Fruit fly (Drosophila melanogaster) whole organism, embryonic: Measurements from ENCODE around the gene Gyc89Da.

Source experiments
- Adf1 ChIP-seq: fragments of 200-800 bp; sonication (Bioruptor generic); IDR thresholded peaks from 2 replicates; pipeline ENCODE4 v1.3.6; 2022; ENCODE audit warnings: missing biosample characterization, missing genetic modification characterization
- B-H1 ChIP-seq: fragments of 200-800 bp; sonication (Bioruptor generic); IDR thresholded peaks from 3 replicates; pipeline ENCODE4 v1.3.6; 2022; ENCODE audit warnings: missing biosample characterization, missing genetic modification characterization
- CG10147 ChIP-seq: fragments of 200-800 bp; sonication (Bioruptor generic); optimal IDR thresholded peaks from 2 replicates; lab custom pipeline; 2019; ENCODE audit warnings: missing biosample characterization, mild to moderate bottlenecking, missing genetic modification characterization, moderate library complexity
- CG10462 ChIP-seq: fragments of 200-800 bp; sonication (Bioruptor generic); optimal IDR thresholded peaks from 2 replicates; lab custom pipeline; 2016; ENCODE audit warnings: missing biosample characterization, missing genetic modification characterization
- CG11560 ChIP-seq: fragments of 200-800 bp; sonication (Bioruptor generic); IDR thresholded peaks from 3 replicates; pipeline ENCODE4 v1.3.6; 2022; ENCODE audit warnings: missing biosample characterization, missing genetic modification characterization
- CG11695 ChIP-seq: fragments of 200-800 bp; sonication (Bioruptor generic); IDR thresholded peaks from 3 replicates; pipeline ENCODE4 v1.3.6; 2022; ENCODE audit warnings: missing biosample characterization, missing genetic modification characterization
- CG12236 ChIP-seq: fragments of 200-800 bp; sonication (Bioruptor generic); optimal IDR thresholded peaks from 2 replicates; lab custom pipeline; 2016; ENCODE audit warnings: missing biosample characterization, missing genetic modification characterization
- CG13296 ChIP-seq: fragments of 200-800 bp; sonication (Bioruptor generic); optimal IDR thresholded peaks from 3 replicates; lab custom pipeline; 2018; ENCODE audit warnings: missing biosample characterization, mild to moderate bottlenecking, missing genetic modification characterization
- CG1529 ChIP-seq: fragments of 200-800 bp; sonication (Bioruptor generic); optimal IDR thresholded peaks from 3 replicates; lab custom pipeline; 2018; ENCODE audit warnings: missing biosample characterization, missing genetic modification characterization
- CG1603 ChIP-seq: fragments of 200-800 bp; sonication (Bioruptor generic); optimal IDR thresholded peaks from 2 replicates; lab custom pipeline; 2019; ENCODE audit warnings: missing biosample characterization, mild to moderate bottlenecking, missing genetic modification characterization, moderate library complexity
- CG1647 ChIP-seq: fragments of 200-800 bp; sonication (Bioruptor generic); optimal IDR thresholded peaks from 3 replicates; lab custom pipeline; 2016; ENCODE audit warnings: missing biosample characterization, missing genetic modification characterization
- CG16813 ChIP-seq: fragments of 200-800 bp; sonication (Bioruptor generic); IDR thresholded peaks from 3 replicates; pipeline ENCODE4 v1.3.6; 2022; ENCODE audit warnings: missing biosample characterization, missing genetic modification characterization; ENCODE audit not compliant: partially characterized antibody
- CG17829 ChIP-seq: fragments of 200-800 bp; optimal IDR thresholded peaks from 2 replicates; lab custom pipeline; 2019; ENCODE audit warnings: missing biosample characterization, mild to moderate bottlenecking, missing genetic modification characterization, moderate library complexity
- CG30403 ChIP-seq: fragments of 200-800 bp; sonication (Bioruptor generic); optimal IDR thresholded peaks from 3 replicates; lab custom pipeline; 2016; ENCODE audit warnings: missing biosample characterization, missing genetic modification characterization
- CG3065 ChIP-seq: fragments of 200-800 bp; sonication (Bioruptor generic); optimal IDR thresholded peaks from 2 replicates; lab custom pipeline; 2016; ENCODE audit warnings: missing biosample characterization, missing genetic modification characterization
- CG31365 ChIP-seq: fragments of 200-800 bp; sonication (Bioruptor generic); optimal IDR thresholded peaks from 2 replicates; lab custom pipeline; 2018; ENCODE audit warnings: missing biosample characterization, mild to moderate bottlenecking, missing genetic modification characterization
- CG34422 ChIP-seq: fragments of 200-800 bp; sonication (Bioruptor generic); IDR thresholded peaks from 3 replicates; pipeline ENCODE4 v1.3.6; 2022; ENCODE audit warnings: missing biosample characterization, missing genetic modification characterization
- CG3838 ChIP-seq: fragments of 200-800 bp; sonication (Bioruptor generic); optimal IDR thresholded peaks from 3 replicates; lab custom pipeline; 2016; ENCODE audit warnings: missing biosample characterization, missing genetic modification characterization
- CG5180 ChIP-seq: fragments of 200-800 bp; sonication (Bioruptor generic); optimal IDR thresholded peaks from 3 replicates; lab custom pipeline; 2017; ENCODE audit warnings: missing biosample characterization, missing genetic modification characterization, mild to moderate bottlenecking, moderate library complexity, missing genetic modification reagents
- CG6791 ChIP-seq: fragments of 200-800 bp; sonication (Bioruptor generic); IDR thresholded peaks from 3 replicates; pipeline ENCODE4 v1.3.6; 2022; ENCODE audit warnings: missing biosample characterization, missing genetic modification characterization; ENCODE audit not compliant: partially characterized antibody
- CG7839 ChIP-seq: fragments of 200-800 bp; sonication (Bioruptor generic); optimal IDR thresholded peaks from 3 replicates; lab custom pipeline; 2018; ENCODE audit warnings: missing biosample characterization, mild to moderate bottlenecking, missing genetic modification characterization, moderate library complexity
- Dbx ChIP-seq: fragments of 200-800 bp; sonication (Bioruptor generic); IDR thresholded peaks from 3 replicates; pipeline ENCODE4 v1.3.6; 2022; ENCODE audit warnings: missing biosample characterization, missing genetic modification characterization
- Gsc ChIP-seq: fragments of 200-800 bp; sonication (Bioruptor generic); IDR thresholded peaks from 2 replicates; pipeline ENCODE4 v1.3.6; 2022; ENCODE audit warnings: missing biosample characterization, missing genetic modification characterization
- HHEX ChIP-seq: fragments of 200-800 bp; sonication (Bioruptor generic); optimal IDR thresholded peaks from 3 replicates; lab custom pipeline; 2017; ENCODE audit warnings: missing biosample characterization, mild to moderate bottlenecking, missing genetic modification characterization, missing genetic modification reagents
- HmgD ChIP-seq: fragments of 200-800 bp; sonication (Bioruptor generic); optimal IDR thresholded peaks from 3 replicates; lab custom pipeline; 2016; ENCODE audit warnings: missing biosample characterization, missing genetic modification characterization
- Max ChIP-seq: fragments of 200-800 bp; sonication (Bioruptor generic); optimal IDR thresholded peaks from 2 replicates; lab custom pipeline; 2016; ENCODE audit warnings: missing biosample characterization, mild to moderate bottlenecking, missing genetic modification characterization
- NC2β ChIP-seq: fragments of 200-800 bp; sonication (Bioruptor generic); optimal IDR thresholded peaks from 2 replicates; lab custom pipeline; 2016; ENCODE audit warnings: missing biosample characterization, missing genetic modification characterization
- Oaz ChIP-seq: fragments of 200-800 bp; sonication (Bioruptor generic); IDR thresholded peaks from 2 replicates; pipeline ENCODE4 v1.3.6; 2022; ENCODE audit warnings: missing biosample characterization, missing genetic modification characterization
- Scr ChIP-seq: fragments of 200-800 bp; sonication (Bioruptor generic); IDR thresholded peaks from 2 replicates; pipeline ENCODE4 v1.3.6; 2022; ENCODE audit warnings: missing biosample characterization, missing genetic modification characterization; ENCODE audit not compliant: partially characterized antibody
- Taf1 ChIP-seq: fragments of 200-800 bp; sonication (Bioruptor generic); IDR thresholded peaks from 2 replicates; pipeline ENCODE4 v1.3.6; 2022; ENCODE audit warnings: missing biosample characterization, missing genetic modification characterization
- Trl ChIP-seq, 3 experiments: fragments of >200 bp in 2 of 3; fragments of 200-800 bp in 1 of 3; sonication (Bioruptor generic) in 1 of 3; optimal IDR thresholded peaks; 2 replicates in 1 of 3; 3 replicates in 2 of 3; lab custom pipeline; 2016 to 2017; ENCODE audit warnings: missing biosample characterization in 1 of 3, missing genetic modification characterization in 1 of 3
- YL-1 ChIP-seq: fragments of 200-800 bp; sonication (Bioruptor generic); optimal IDR thresholded peaks from 3 replicates; lab custom pipeline; 2017; ENCODE audit warnings: missing biosample characterization, mild to moderate bottlenecking, missing genetic modification characterization
- da ChIP-seq: fragments of 200-800 bp; sonication (Bioruptor generic); optimal IDR thresholded peaks from 2 replicates; lab custom pipeline; 2016; ENCODE audit warnings: missing biosample characterization, missing genetic modification characterization
- dmrt99B ChIP-seq: fragments of 200-800 bp; sonication (Bioruptor generic); optimal IDR thresholded peaks from 2 replicates; lab custom pipeline; 2018; ENCODE audit warnings: missing biosample characterization, mild to moderate bottlenecking, missing genetic modification characterization, moderate library complexity
- gce ChIP-seq: fragments of 200-800 bp; sonication (Bioruptor generic); IDR thresholded peaks from 3 replicates; pipeline ENCODE4 v1.3.6; 2022; ENCODE audit warnings: missing biosample characterization, missing genetic modification characterization
- her ChIP-seq: fragments of 200-800 bp; sonication (Bioruptor generic); optimal IDR thresholded peaks from 2 replicates; lab custom pipeline; 2016; ENCODE audit warnings: missing biosample characterization, missing genetic modification characterization
- inv ChIP-seq: fragments of 200-800 bp; sonication (Bioruptor generic); IDR thresholded peaks from 2 replicates; pipeline ENCODE4 v1.3.6; 2022; ENCODE audit warnings: missing biosample characterization, missing genetic modification characterization; ENCODE audit not compliant: partially characterized antibody
- lbe ChIP-seq: fragments of 200-800 bp; sonication (Bioruptor generic); optimal IDR thresholded peaks from 2 replicates; lab custom pipeline; 2016; ENCODE audit warnings: missing biosample characterization, mild to moderate bottlenecking, missing genetic modification characterization
- nerfin-1 ChIP-seq: fragments of 200-800 bp; sonication (Bioruptor generic); optimal IDR thresholded peaks from 3 replicates; lab custom pipeline; 2019; ENCODE audit warnings: missing biosample characterization, mild to moderate bottlenecking, missing genetic modification characterization, moderate library complexity
- pita ChIP-seq: fragments of 200-800 bp; sonication (Bioruptor generic); optimal IDR thresholded peaks from 2 replicates; lab custom pipeline; 2017; ENCODE audit warnings: missing biosample characterization, mild to moderate bottlenecking, missing genetic modification characterization
- prd ChIP-seq, 3 experiments: fragments of >200 bp in 2 of 3; fragments of 200-800 bp in 1 of 3; sonication (Bioruptor generic) in 1 of 3; optimal IDR thresholded peaks in 2 of 3; IDR thresholded peaks in 1 of 3; 2 replicates in 2 of 3; 3 replicates in 1 of 3; pipeline versions ENCODE4 v1.3.6 to Lab custom; 2017 to 2022; ENCODE audit warnings: missing biosample characterization in 1 of 3, missing genetic modification characterization in 1 of 3
- repo ChIP-seq: fragments of 200-800 bp; sonication (Bioruptor generic); optimal IDR thresholded peaks from 2 replicates; lab custom pipeline; 2016; ENCODE audit warnings: missing biosample characterization, missing genetic modification characterization
- salm ChIP-seq: fragments of 200-800 bp; sonication (Bioruptor generic); optimal IDR thresholded peaks from 2 replicates; lab custom pipeline; 2018; ENCODE audit warnings: missing biosample characterization, mild to moderate bottlenecking, missing genetic modification characterization
- sc ChIP-seq, 3 experiments: fragments of >200 bp in 2 of 3; fragments of 200-800 bp in 1 of 3; sonication (Bioruptor generic) in 1 of 3; optimal IDR thresholded peaks; 2 replicates in 2 of 3; 3 replicates in 1 of 3; lab custom pipeline; 2017; ENCODE audit warnings: mild to moderate bottlenecking in 1 of 3, missing biosample characterization in 1 of 3, missing genetic modification characterization in 1 of 3, missing genetic modification reagents in 1 of 3
- scrt ChIP-seq: fragments of 200-800 bp; sonication (Bioruptor generic); optimal IDR thresholded peaks from 2 replicates; lab custom pipeline; 2018; ENCODE audit warnings: missing biosample characterization, mild to moderate bottlenecking, missing genetic modification characterization, moderate library complexity
- sisA ChIP-seq: fragments of 200-800 bp; sonication (Bioruptor generic); IDR thresholded peaks from 2 replicates; pipeline ENCODE4 v1.3.6; 2022; ENCODE audit warnings: missing biosample characterization, missing genetic modification characterization
- tap ChIP-seq: fragments of 200-800 bp; optimal IDR thresholded peaks from 3 replicates; lab custom pipeline; 2019; ENCODE audit warnings: missing biosample characterization, mild to moderate bottlenecking, missing genetic modification characterization, moderate library complexity
- tll ChIP-seq, 2 experiments: fragments of 200-800 bp in 1 of 2; fragments of >200 bp in 1 of 2; sonication (Bioruptor generic) in 1 of 2; optimal IDR thresholded peaks; 2 replicates each; lab custom pipeline; 2017 to 2019; ENCODE audit warnings: missing biosample characterization in 2 of 2, missing genetic modification characterization in 2 of 2, mild to moderate bottlenecking in 1 of 2, moderate library complexity in 1 of 2
- z ChIP-seq: fragments of 200-800 bp; sonication (Bioruptor generic); IDR thresholded peaks from 3 replicates; pipeline ENCODE4 v1.3.6; 2022; ENCODE audit warnings: missing biosample characterization, missing genetic modification characterization

The Gyc89Da gene

dm6 chr3R:16431707-16432106 lies 40.7 kb upstream of the Gyc89Da start (continued):
- TF ChIP-seq gce (GFP tag; lab: Robert Waterston, UW) = peak; percentile 59; the same call in 1 of the 3 replicates
- TF ChIP-seq da (GFP tag; lab: Kevin White, UChicago) = no peak
- TF ChIP-seq Oaz (GFP tag; lab: Robert Waterston, UW) = no peak
- peak; percentile 32; the same call in 1 of the 3 replicates for TF ChIP-seq CG34422 (GFP tag; lab: Robert Waterston, UW)
- no peak for TF ChIP-seq CG3838 (GFP tag; lab: Kevin White, UChicago)
- no peak for TF ChIP-seq tll (GFP tag; optimal IDR thresholded peaks at IDR 0.05; lab: Kevin White, UChicago)
- TF ChIP-seq inv (GFP tag; lab: Robert Waterston, UW) = peak; percentile 46
- peak; percentile 100 for TF ChIP-seq CG31365 (tag; lab: Kevin White, UChicago)
- peak; percentile 58 for TF ChIP-seq her (GFP tag; lab: Kevin White, UChicago)
- TF ChIP-seq CG6791 (GFP tag; lab: Robert Waterston, UW) = peak; percentile 80
- TF ChIP-seq HmgD (GFP tag; lab: Kevin White, UChicago) = peak; percentile 82
- no peak for TF ChIP-seq CG5180 (GFP tag; lab: Kevin White, UChicago)
- TF ChIP-seq pita (GFP tag; lab: Kevin White, UChicago) = no peak
- no peak for TF ChIP-seq CG10462 (GFP tag; lab: Kevin White, UChicago)
- TF ChIP-seq CG1647 = peak; percentile 21
- peak; percentile 30 for TF ChIP-seq repo (GFP tag; lab: Kevin White, UChicago)
- peak; percentile 73 for TF ChIP-seq CG1603
- TF ChIP-seq CG13296 (GFP tag; lab: Kevin White, UChicago) = no peak
- TF ChIP-seq lbe (GFP tag; lab: Kevin White, UChicago) = no peak
- TF ChIP-seq Gsc (GFP tag; lab: Robert Waterston, UW) = no peak
- no peak for TF ChIP-seq B-H1 (GFP tag; lab: Robert Waterston, UW)
- TF ChIP-seq CG30403 = peak; percentile 28
- TF ChIP-seq YL-1 (GFP tag; lab: Kevin White, UChicago) = no peak
- TF ChIP-seq scrt (GFP tag; lab: Kevin White, UChicago) = no peak
- no peak for TF ChIP-seq prd (optimal IDR thresholded peaks at IDR 0.05; lab: Kevin White, UChicago)
- peak; percentile 51 for TF ChIP-seq prd (GFP tag; IDR thresholded peaks at IDR 0.05; lab: Robert Waterston, UW)
- TF ChIP-seq NC2β (GFP tag; lab: Kevin White, UChicago) = peak; percentile 13
- peak; percentile 14; the same call in 1 of the 2 replicates for TF ChIP-seq Adf1 (GFP tag; lab: Robert Waterston, UW)
- no peak for TF ChIP-seq CG11560
- TF ChIP-seq HHEX (GFP tag; lab: Kevin White, UChicago) = no peak
- TF ChIP-seq sc (optimal IDR thresholded peaks at IDR 0.05; lab: Kevin White, UChicago) = no peak
- no peak for TF ChIP-seq sc (GFP tag; optimal IDR thresholded peaks at IDR 0.05; lab: Kevin White, UChicago)
- TF ChIP-seq Trl (optimal IDR thresholded peaks at IDR 0.05; lab: Kevin White, UChicago) = no peak
- peak; percentile 60 for TF ChIP-seq Trl (GFP tag; optimal IDR thresholded peaks at IDR 0.05; lab: Kevin White, UChicago)
- TF ChIP-seq nerfin-1 = peak; percentile 28
- peak; percentile 37; the same call in 1 of the 2 replicates for TF ChIP-seq sisA (GFP tag; lab: Robert Waterston, UW)
- TF ChIP-seq salm = no peak
- no peak for TF ChIP-seq dmrt99B (tag; lab: Kevin White, UChicago)
- peak; percentile 72 for TF ChIP-seq CG17829 (tag; lab: Kevin White, UChicago)
- peak; percentile 73; the same call in 2 of the 3 replicates for TF ChIP-seq Dbx (GFP tag; lab: Robert Waterston, UW)
- no peak for TF ChIP-seq Max (GFP tag; lab: Kevin White, UChicago)
- no peak for TF ChIP-seq CG10147 (GFP tag; lab: Kevin White, UChicago)
- no peak for TF ChIP-seq CG11695 (GFP tag; lab: Robert Waterston, UW)
- no peak for TF ChIP-seq CG1529
- no peak for TF ChIP-seq CG3065
- peak; percentile 1 for TF ChIP-seq CG12236
- TF ChIP-seq z = no peak
- TF ChIP-seq CG7839 (tag; lab: Kevin White, UChicago) = peak; percentile 44
- TF ChIP-seq tap (tag; lab: Kevin White, UChicago) = peak; percentile 43
- no peak for TF ChIP-seq Taf1
- peak; percentile 54 for TF ChIP-seq Scr (GFP tag; lab: Robert Waterston, UW)
- peak; percentile 67 for TF ChIP-seq CG16813 (GFP tag; lab: Robert Waterston, UW)
